Fruit fly (Drosophila melanogaster) whole organism, wandering third instar larva: ENCODE measurements around the gene CG10738.

Experiments used
- Abd-B ChIP-seq: fragments of >200 bp; optimal IDR thresholded peaks from 2 replicates; lab custom pipeline; 2017; ENCODE audit warnings: missing biosample characterization, missing genetic modification characterization
- CG32264 ChIP-seq: fragments of 200-800 bp; sonication (Bioruptor generic); optimal IDR thresholded peaks from 2 replicates; lab custom pipeline; 2016; ENCODE audit warnings: missing biosample characterization, missing genetic modification characterization
- CG9705 ChIP-seq: fragments of 200-800 bp; sonication (Bioruptor generic); optimal IDR thresholded peaks from 2 replicates; lab custom pipeline; 2018; ENCODE audit warnings: missing biosample characterization, mild to moderate bottlenecking, missing genetic modification characterization
- CrebA ChIP-seq: fragments of 200-800 bp; sonication (Bioruptor generic); optimal IDR thresholded peaks from 2 replicates; lab custom pipeline; 2016; ENCODE audit warnings: missing biosample characterization, mild to moderate bottlenecking, missing genetic modification characterization, borderline replicate concordance
- Dfd ChIP-seq: fragments of >200 bp; optimal IDR thresholded peaks from 2 replicates; lab custom pipeline; 2017; ENCODE audit warnings: missing biosample characterization, missing genetic modification characterization
- Dif ChIP-seq: fragments of 200-275, 200-300 bp; sonication (Bioruptor generic); optimal IDR thresholded peaks from 2 replicates; lab custom pipeline; 2018; ENCODE audit warnings: missing biosample characterization, missing genetic modification characterization; ENCODE audit not compliant: partially characterized antibody
- GATAd ChIP-seq: sonication (Bioruptor generic); optimal IDR thresholded peaks from 2 replicates; lab custom pipeline; 2016; ENCODE audit warnings: missing biosample characterization, missing genetic modification characterization
- HLH106 ChIP-seq: fragments of 200-800 bp; optimal IDR thresholded peaks from 3 replicates; lab custom pipeline; 2019; ENCODE audit warnings: missing biosample characterization, mild to moderate bottlenecking, missing genetic modification characterization, moderate library complexity
- Hnf4 ChIP-seq: fragments of 200-800 bp; sonication (Bioruptor generic); optimal IDR thresholded peaks from 2 replicates; lab custom pipeline; 2016; ENCODE audit warnings: missing biosample characterization, mild to moderate bottlenecking, missing genetic modification characterization
- Hr83 ChIP-seq: fragments of 200-300 bp; sonication (Bioruptor generic); optimal IDR thresholded peaks from 2 replicates; lab custom pipeline; 2016; ENCODE audit warnings: missing biosample characterization, mild to moderate bottlenecking, missing genetic modification characterization, moderate library complexity; ENCODE audit not compliant: poor library complexity, severe bottlenecking
- Jra ChIP-seq: sonication (Bioruptor generic); optimal IDR thresholded peaks from 2 replicates; lab custom pipeline; 2016; ENCODE audit warnings: missing biosample characterization, missing genetic modification characterization
- Mio ChIP-seq: sonication (Bioruptor generic); optimal IDR thresholded peaks from 2 replicates; lab custom pipeline; 2016; ENCODE audit warnings: missing biosample characterization, missing genetic modification characterization
- N ChIP-seq: fragments of >200 bp; optimal IDR thresholded peaks from 2 replicates; lab custom pipeline; 2018; ENCODE audit warnings: missing biosample characterization, missing external identifiers, missing genetic modification characterization
- OdsH ChIP-seq: fragments of 200-800 bp; sonication (Bioruptor generic); optimal IDR thresholded peaks from 2 replicates; lab custom pipeline; 2016; ENCODE audit warnings: missing biosample characterization, mild to moderate bottlenecking, missing genetic modification characterization
- Vsx2 ChIP-seq: fragments of 200-300, 225-300 bp; sonication (Bioruptor generic); optimal IDR thresholded peaks from 2 replicates; lab custom pipeline; 2018; ENCODE audit warnings: missing biosample characterization, missing genetic modification characterization; ENCODE audit not compliant: partially characterized antibody
- br ChIP-seq: fragments of 200-800 bp; sonication (Bioruptor generic); optimal IDR thresholded peaks from 2 replicates; lab custom pipeline; 2016; ENCODE audit warnings: missing biosample characterization, missing genetic modification characterization
- brk ChIP-seq: fragments of 200-800 bp; sonication (Bioruptor generic); optimal IDR thresholded peaks from 2 replicates; lab custom pipeline; 2016; ENCODE audit warnings: missing biosample characterization, mild to moderate bottlenecking, missing genetic modification characterization
- dl ChIP-seq, 2 experiments: fragments of 175-275, 200-275 bp in 1 of 2; fragments of 200-275 bp in 1 of 2; sonication (Bioruptor generic); optimal IDR thresholded peaks; lab custom pipeline; 2018; ENCODE audit warnings: mild to moderate bottlenecking in 2 of 2, missing biosample characterization in 2 of 2, missing genetic modification characterization in 2 of 2, moderate library complexity in 2 of 2; ENCODE audit not compliant: partially characterized antibody in 2 of 2, insufficient read depth in 1 of 2
- dmrt93B ChIP-seq: fragments of 200-800 bp; sonication (Bioruptor generic); optimal IDR thresholded peaks from 2 replicates; lab custom pipeline; 2018; ENCODE audit warnings: missing biosample characterization, mild to moderate bottlenecking, missing genetic modification characterization
- dsf ChIP-seq: sonication (Bioruptor generic); optimal IDR thresholded peaks from 2 replicates; lab custom pipeline; 2016; ENCODE audit warnings: missing biosample characterization, missing genetic modification characterization, borderline replicate concordance
- ey ChIP-seq: fragments of 200-800 bp; sonication (Bioruptor generic); optimal IDR thresholded peaks from 2 replicates; lab custom pipeline; 2016; ENCODE audit warnings: missing biosample characterization, missing genetic modification characterization
- foxo ChIP-seq, 2 experiments: fragments of 200-800 bp; sonication (Bioruptor generic); optimal IDR thresholded peaks; 2 replicates in 1 of 2; 3 replicates in 1 of 2; lab custom pipeline; 2016 to 2017; ENCODE audit warnings: missing biosample characterization in 2 of 2, missing genetic modification characterization in 2 of 2
- fru ChIP-seq: fragments of 200-800 bp; sonication (Bioruptor generic); optimal IDR thresholded peaks from 3 replicates; lab custom pipeline; 2016; ENCODE audit warnings: missing biosample characterization, mild to moderate bottlenecking, missing genetic modification characterization
- h ChIP-seq: fragments of 200-800 bp; sonication (Bioruptor generic); optimal IDR thresholded peaks from 3 replicates; lab custom pipeline; 2016; ENCODE audit warnings: missing biosample characterization, mild to moderate bottlenecking, missing genetic modification characterization
- lola ChIP-seq: fragments of >200 bp; optimal IDR thresholded peaks from 2 replicates; lab custom pipeline; 2017; ENCODE audit warnings: missing biosample characterization, missing genetic modification characterization
- pan ChIP-seq: fragments of >200 bp; optimal IDR thresholded peaks from 2 replicates; lab custom pipeline; 2017
- psq ChIP-seq: fragments of 200-800 bp; sonication (Bioruptor generic); optimal IDR thresholded peaks from 3 replicates; lab custom pipeline; 2017; ENCODE audit warnings: missing biosample characterization, mild to moderate bottlenecking, missing genetic modification characterization, moderate library complexity
- rgr ChIP-seq: fragments of 200-800 bp; sonication (Bioruptor generic); optimal IDR thresholded peaks from 3 replicates; lab custom pipeline; 2016; ENCODE audit warnings: missing biosample characterization, mild to moderate bottlenecking, missing genetic modification characterization
- sage ChIP-seq: fragments of 200-800 bp; sonication (Bioruptor generic); optimal IDR thresholded peaks from 2 replicates; lab custom pipeline; 2016; ENCODE audit warnings: missing biosample characterization, mild to moderate bottlenecking, missing genetic modification characterization
- sv ChIP-seq: fragments of 200-800 bp; sonication (Bioruptor generic); optimal IDR thresholded peaks from 3 replicates; lab custom pipeline; 2016; ENCODE audit warnings: missing biosample characterization, missing genetic modification characterization
- woc ChIP-seq: sonication (Bioruptor generic); optimal IDR thresholded peaks from 2 replicates; lab custom pipeline; 2016; ENCODE audit warnings: missing biosample characterization, mild to moderate bottlenecking, missing genetic modification characterization

CG10738 gene

DNA sequence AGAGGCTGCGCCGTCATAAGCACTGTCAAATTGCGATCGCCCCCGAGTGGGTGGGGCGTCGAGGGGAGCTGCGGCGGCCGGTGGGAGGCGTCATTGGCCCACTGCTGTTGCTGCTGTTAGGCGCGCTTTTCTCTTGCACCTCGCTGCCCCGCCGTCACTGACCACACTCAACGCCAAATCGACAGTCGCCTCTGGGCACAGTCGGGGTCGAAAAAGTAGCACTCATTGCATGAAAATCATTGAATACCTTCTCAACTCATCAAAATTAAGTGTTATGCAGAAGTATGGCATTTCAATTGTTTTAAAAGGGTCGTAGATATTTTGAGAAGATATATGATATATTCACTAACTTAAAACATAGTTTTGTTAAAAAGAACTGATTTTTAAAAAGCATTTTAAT is 1.7 kb downstream of the CG10738 start:
- TF ChIP-seq OdsH (GFP tag; lab: Kevin White, UChicago) (no peak), br (no peak), foxo (GFP tag; optimal IDR thresholded peaks at IDR 0.05; lab: Kevin White, UChicago) (no peak), GATAd (no peak)

DNA sequence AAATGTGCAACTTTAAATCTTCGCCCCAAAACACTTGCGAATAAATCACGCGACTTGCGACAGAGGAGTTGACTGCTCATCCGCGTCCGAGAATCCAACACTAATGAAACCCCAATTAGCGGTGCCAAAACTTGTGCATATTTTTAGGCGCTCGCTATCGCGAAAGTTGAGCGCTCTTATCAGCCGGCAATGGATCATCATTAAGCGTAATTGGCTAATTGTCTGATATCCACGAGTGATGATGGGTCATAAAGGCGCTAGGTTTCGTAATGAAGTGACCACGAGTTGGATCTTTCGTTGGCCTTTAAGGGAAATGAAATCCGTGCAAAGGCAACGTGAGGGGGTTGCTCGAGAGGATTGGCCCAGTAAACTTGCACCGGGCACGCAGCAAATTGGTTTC is 4.2 kb downstream of the CG10738 start:
- TF ChIP-seq CG32264 = no peak
- peak; percentile 10 for TF ChIP-seq N (GFP tag; lab: Kevin White, UChicago)
- peak; percentile 23 for TF ChIP-seq Vsx2 (GFP tag; lab: Kevin White, UChicago)
- TF ChIP-seq psq (GFP tag; lab: Kevin White, UChicago) = no peak

DNA sequence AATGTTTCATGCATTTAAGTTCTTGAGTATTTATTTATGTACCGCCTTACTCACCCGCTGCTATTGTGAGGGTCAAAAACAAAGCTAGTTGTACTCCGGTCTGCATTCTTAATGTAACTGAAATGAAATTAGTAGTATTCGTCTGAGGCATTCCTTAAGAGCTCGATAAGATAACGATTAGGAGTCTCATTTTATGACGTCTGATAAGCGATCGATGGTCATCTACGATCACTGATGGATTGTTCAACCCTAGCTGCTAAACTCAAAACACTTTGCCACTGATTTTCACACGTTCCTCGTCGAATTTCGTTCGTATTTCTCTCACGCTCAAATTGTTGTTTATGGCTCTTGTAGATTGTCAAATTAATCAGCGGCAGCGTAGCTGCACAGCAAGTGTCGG is 6.6 kb downstream of the CG10738 start, which contains the start of gene CG10116:
Gene CG10116 (minus strand): TSS at position 106 of the 400 bp plus-strand sequence.
- TF ChIP-seq N (GFP tag; lab: Kevin White, UChicago) (no peak), HLH106 (tag; lab: Kevin White, UChicago) (no peak), Dfd (no peak), psq (GFP tag; lab: Kevin White, UChicago) (no peak), Abd-B (GFP tag; lab: Kevin White, UChicago) (no peak), dmrt93B (GFP tag; lab: Kevin White, UChicago) (no peak), Vsx2 (GFP tag; lab: Kevin White, UChicago) (no peak), CG9705 (no peak), CrebA (GFP tag; lab: Kevin White, UChicago) (no peak), ey (GFP tag; lab: Kevin White, UChicago) (no peak), Hr83 (GFP tag; lab: Kevin White, UChicago) (no peak), lola (GFP tag; lab: Kevin White, UChicago) (no peak), Hnf4 (GFP tag; lab: Kevin White, UChicago) (no peak), dsf (GFP tag; lab: Kevin White, UChicago) (no peak), pan (lab: Kevin White, UChicago) (no peak), fru (no peak), sage (no peak), sv (GFP tag; lab: Kevin White, UChicago) (no peak), woc (no peak), rgr (GFP tag; lab: Kevin White, UChicago) (no peak)
- TF ChIP-seq, all 38 proteins: peak for 0

DNA sequence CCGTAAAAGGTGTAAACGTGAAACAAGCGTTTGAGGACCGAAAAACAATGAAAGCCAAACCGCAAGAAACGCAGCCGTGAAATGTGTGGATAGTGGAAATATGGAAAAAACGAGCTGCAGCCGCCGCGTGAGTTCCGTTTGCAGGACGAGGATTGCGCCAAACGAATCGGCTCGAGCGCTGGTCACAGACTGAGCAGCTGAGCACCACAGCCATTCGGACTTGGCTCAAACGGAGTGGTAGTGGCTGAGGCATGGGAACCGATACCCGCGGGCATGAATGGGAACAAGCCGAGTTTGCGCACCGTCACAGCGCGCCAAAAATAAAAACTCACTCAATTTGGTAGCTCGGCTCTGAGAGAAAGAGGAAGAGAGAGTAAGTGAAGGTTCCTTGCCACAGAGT is 24.0 kb downstream of the CG10738 start, which contains the start of gene CG10089:
Gene CG10089 (minus strand): TSS at position 181 of the 400 bp plus-strand sequence.
- TF ChIP-seq Vsx2 (GFP tag; lab: Kevin White, UChicago) (peak; percentile 47), Dif (GFP tag; lab: Kevin White, UChicago) (peak; percentile 18), Jra (GFP tag; lab: Kevin White, UChicago) (no peak), dmrt93B (GFP tag; lab: Kevin White, UChicago) (no peak), dl (GFP tag; optimal IDR thresholded peaks at IDR 0.05; lab: Kevin White, UChicago; ENCODE audit: insufficient read depth in 1 of 2, partially characterized antibody in 2 of 2) (peak in 1 of 2 experiments; percentile 4)

DNA sequence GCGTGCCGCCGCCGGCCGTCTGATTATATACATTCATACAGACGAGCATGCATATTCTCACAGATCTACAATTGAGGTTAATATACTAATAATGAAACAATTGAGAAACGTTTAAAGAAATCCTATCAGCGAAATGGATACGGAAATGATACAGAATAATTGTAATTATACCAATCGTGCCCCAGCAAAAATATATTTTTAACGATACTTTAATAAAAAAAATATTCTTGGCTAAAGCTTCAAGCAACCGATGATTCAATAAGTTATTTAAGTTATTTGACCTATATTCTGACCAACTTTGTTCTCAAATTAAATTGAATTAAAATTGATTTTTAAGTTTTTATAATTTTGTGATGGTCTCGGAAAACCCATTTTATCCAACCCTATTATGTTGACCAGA is 25.5 kb downstream of the CG10738 start:
- no peak for TF ChIP-seq CG32264
- TF ChIP-seq N (GFP tag; lab: Kevin White, UChicago) = no peak
- TF ChIP-seq br = no peak
- TF ChIP-seq pan (lab: Kevin White, UChicago) = no peak
- TF ChIP-seq h (GFP tag; lab: Kevin White, UChicago) = no peak
- TF ChIP-seq Vsx2 (GFP tag; lab: Kevin White, UChicago) = no peak
- no peak for TF ChIP-seq Mio (GFP tag; lab: Kevin White, UChicago)
- no peak for TF ChIP-seq Hnf4 (GFP tag; lab: Kevin White, UChicago)
- no peak for TF ChIP-seq rgr (GFP tag; lab: Kevin White, UChicago)
- TF ChIP-seq CrebA (GFP tag; lab: Kevin White, UChicago) = no peak
- no peak for TF ChIP-seq brk (GFP tag; lab: Kevin White, UChicago)
